Fruit fly (Drosophila melanogaster) whole organism, embryonic: ENCODE results near the gene PK1-R.

Experiments used
- BEAF-32 ChIP-seq: fragments of 200-800 bp; sonication (Bioruptor generic); optimal IDR thresholded peaks from 3 replicates; lab custom pipeline; 2017; ENCODE audit warnings: missing biosample characterization, missing genetic modification characterization, mild to moderate bottlenecking, moderate library complexity, missing genetic modification reagents
- CG10147 ChIP-seq: fragments of 200-800 bp; sonication (Bioruptor generic); optimal IDR thresholded peaks from 2 replicates; lab custom pipeline; 2019; ENCODE audit warnings: missing biosample characterization, mild to moderate bottlenecking, missing genetic modification characterization, moderate library complexity
- CG10959 ChIP-seq: fragments of 200-800 bp; sonication (Bioruptor generic); IDR thresholded peaks from 2 replicates; pipeline ENCODE4 v1.3.6; 2022; ENCODE audit warnings: missing biosample characterization, missing genetic modification characterization
- CG12769 ChIP-seq: fragments of 200-800 bp; sonication (Bioruptor generic); optimal IDR thresholded peaks from 2 replicates; lab custom pipeline; 2019; ENCODE audit warnings: missing biosample characterization, mild to moderate bottlenecking, missing genetic modification characterization, moderate library complexity
- CG14965 ChIP-seq: fragments of 200-800 bp; sonication (Bioruptor generic); optimal IDR thresholded peaks from 2 replicates; lab custom pipeline; 2016; ENCODE audit warnings: missing biosample characterization, missing genetic modification characterization, borderline replicate concordance
- CG15011 ChIP-seq: fragments of 200-800 bp; sonication (Bioruptor generic); optimal IDR thresholded peaks from 3 replicates; lab custom pipeline; 2018; ENCODE audit warnings: missing biosample characterization, mild to moderate bottlenecking, missing genetic modification characterization
- CG15479 ChIP-seq: fragments of 200-800 bp; sonication (Bioruptor generic); optimal IDR thresholded peaks from 3 replicates; lab custom pipeline; 2019; ENCODE audit warnings: missing biosample characterization, mild to moderate bottlenecking, missing genetic modification characterization, moderate library complexity
- CG15696 ChIP-seq: fragments of 200-800 bp; sonication (Bioruptor generic); optimal IDR thresholded peaks from 2 replicates; lab custom pipeline; 2019; ENCODE audit warnings: missing biosample characterization, mild to moderate bottlenecking, missing genetic modification characterization, moderate library complexity
- CG1602 ChIP-seq: fragments of 200-800 bp; sonication (Bioruptor generic); optimal IDR thresholded peaks from 3 replicates; lab custom pipeline; 2016; ENCODE audit warnings: missing biosample characterization, missing genetic modification characterization
- CG1603 ChIP-seq: fragments of 200-800 bp; sonication (Bioruptor generic); optimal IDR thresholded peaks from 2 replicates; lab custom pipeline; 2019; ENCODE audit warnings: missing biosample characterization, mild to moderate bottlenecking, missing genetic modification characterization, moderate library complexity
- CG17912 ChIP-seq: fragments of 200-800 bp; sonication (Bioruptor generic); optimal IDR thresholded peaks from 2 replicates; lab custom pipeline; 2018; ENCODE audit warnings: missing biosample characterization, mild to moderate bottlenecking, missing genetic modification characterization
- CG2712 ChIP-seq: fragments of 200-800 bp; optimal IDR thresholded peaks from 3 replicates; lab custom pipeline; 2019; ENCODE audit warnings: missing biosample characterization, mild to moderate bottlenecking, missing genetic modification characterization, moderate library complexity
- CG30403 ChIP-seq: fragments of 200-800 bp; sonication (Bioruptor generic); optimal IDR thresholded peaks from 3 replicates; lab custom pipeline; 2016; ENCODE audit warnings: missing biosample characterization, missing genetic modification characterization
- CG31365 ChIP-seq: fragments of 200-800 bp; sonication (Bioruptor generic); optimal IDR thresholded peaks from 2 replicates; lab custom pipeline; 2018; ENCODE audit warnings: missing biosample characterization, mild to moderate bottlenecking, missing genetic modification characterization
- CG33557 ChIP-seq: fragments of 200-800 bp; sonication (Bioruptor generic); optimal IDR thresholded peaks from 2 replicates; lab custom pipeline; 2019; ENCODE audit warnings: missing biosample characterization, mild to moderate bottlenecking, missing genetic modification characterization, moderate library complexity
- CG3407 ChIP-seq: fragments of 200-800 bp; sonication (Bioruptor generic); optimal IDR thresholded peaks from 2 replicates; lab custom pipeline; 2018; ENCODE audit warnings: missing biosample characterization, mild to moderate bottlenecking, missing genetic modification characterization
- CG3838 ChIP-seq: fragments of 200-800 bp; sonication (Bioruptor generic); optimal IDR thresholded peaks from 3 replicates; lab custom pipeline; 2016; ENCODE audit warnings: missing biosample characterization, missing genetic modification characterization
- CG3847 ChIP-seq: fragments of 200-800 bp; sonication (Bioruptor generic); IDR thresholded peaks from 2 replicates; pipeline ENCODE4 v1.3.6; 2022; ENCODE audit warnings: missing biosample characterization, missing genetic modification characterization
- CG4360 ChIP-seq: fragments of 200-800 bp; sonication (Bioruptor generic); IDR thresholded peaks from 2 replicates; pipeline ENCODE4 v1.3.6; 2022; ENCODE audit warnings: missing biosample characterization, missing genetic modification characterization
- CG6272 ChIP-seq: fragments of 200-800 bp; sonication (Bioruptor generic); IDR thresholded peaks from 2 replicates; pipeline ENCODE4 v1.3.6; 2022; ENCODE audit warnings: missing biosample characterization, missing genetic modification characterization
- CG7745 ChIP-seq: fragments of 200-800 bp; sonication (Bioruptor generic); optimal IDR thresholded peaks from 2 replicates; lab custom pipeline; 2018; ENCODE audit warnings: missing biosample characterization, mild to moderate bottlenecking, missing genetic modification characterization, moderate library complexity
- D ChIP-seq, 2 experiments: fragments of 200-800 bp in 1 of 2; fragments of >200 bp in 1 of 2; sonication (Bioruptor generic) in 1 of 2; optimal IDR thresholded peaks; 2 replicates in 1 of 2; 3 replicates in 1 of 2; lab custom pipeline; 2017; ENCODE audit warnings: mild to moderate bottlenecking in 1 of 2, missing biosample characterization in 1 of 2, missing genetic modification characterization in 1 of 2, missing genetic modification reagents in 1 of 2
- Dp ChIP-seq: fragments of 200-800 bp; sonication (Bioruptor generic); optimal IDR thresholded peaks from 2 replicates; lab custom pipeline; 2018; ENCODE audit warnings: missing biosample characterization, mild to moderate bottlenecking, missing genetic modification characterization, moderate library complexity
- Fer1 ChIP-seq: fragments of 200-800 bp; sonication (Bioruptor generic); optimal IDR thresholded peaks from 2 replicates; lab custom pipeline; 2017; ENCODE audit warnings: missing biosample characterization, mild to moderate bottlenecking, missing genetic modification characterization
- Hr3 ChIP-seq: fragments of 200-800 bp; sonication (Bioruptor generic); optimal IDR thresholded peaks from 3 replicates; lab custom pipeline; 2016; ENCODE audit warnings: missing biosample characterization, missing genetic modification characterization
- Lhr ChIP-seq: fragments of 200-800 bp; sonication (Bioruptor generic); optimal IDR thresholded peaks from 3 replicates; lab custom pipeline; 2017; ENCODE audit warnings: mild to moderate bottlenecking, missing biosample characterization, missing genetic modification reagents, missing genetic modification characterization
- Lpt ChIP-seq: fragments of >200 bp; optimal IDR thresholded peaks from 2 replicates; lab custom pipeline; 2018; ENCODE audit warnings: missing biosample characterization, missing genetic modification characterization
- NfI ChIP-seq: fragments of 200-800 bp; sonication (Bioruptor generic); optimal IDR thresholded peaks from 3 replicates; lab custom pipeline; 2018; ENCODE audit warnings: missing biosample characterization, mild to moderate bottlenecking, missing genetic modification characterization, moderate library complexity
- Oli ChIP-seq: fragments of 200-800 bp; sonication (Bioruptor generic); optimal IDR thresholded peaks from 2 replicates; lab custom pipeline; 2018; ENCODE audit warnings: missing biosample characterization, mild to moderate bottlenecking, missing genetic modification characterization, moderate library complexity
- Poxn ChIP-seq: fragments of 200-800 bp; sonication (Bioruptor generic); IDR thresholded peaks from 2 replicates; pipeline ENCODE4 v1.3.6; 2022; ENCODE audit warnings: missing biosample characterization, missing genetic modification characterization
- ap ChIP-seq: fragments of 200-800 bp; sonication (Bioruptor generic); IDR thresholded peaks from 2 replicates; pipeline ENCODE4 v1.3.6; 2022; ENCODE audit warnings: missing biosample characterization, missing genetic modification characterization
- ato ChIP-seq: fragments of 200-800 bp; sonication (Bioruptor generic); IDR thresholded peaks from 2 replicates; pipeline ENCODE4 v1.3.6; 2022; ENCODE audit warnings: missing biosample characterization, missing genetic modification characterization; ENCODE audit not compliant: partially characterized antibody
- bab2 ChIP-seq: fragments of 200-800 bp; sonication (Bioruptor generic); optimal IDR thresholded peaks from 2 replicates; lab custom pipeline; 2016; ENCODE audit warnings: missing biosample characterization, missing genetic modification characterization
- dimm ChIP-seq: fragments of 200-800 bp; sonication (Bioruptor generic); IDR thresholded peaks from 2 replicates; pipeline ENCODE4 v1.3.6; 2022; ENCODE audit warnings: missing biosample characterization, missing genetic modification characterization
- gro ChIP-seq: fragments of 200-800 bp; sonication (Bioruptor generic); optimal IDR thresholded peaks from 2 replicates; lab custom pipeline; 2016; ENCODE audit warnings: missing biosample characterization, missing genetic modification characterization
- gt ChIP-seq: fragments of 200-800 bp; sonication (Bioruptor generic); IDR thresholded peaks from 2 replicates; pipeline ENCODE4 v1.3.6; 2022; ENCODE audit warnings: missing biosample characterization, missing genetic modification characterization
- hb ChIP-seq: fragments of 200-800 bp; sonication (Bioruptor generic); IDR thresholded peaks from 3 replicates; pipeline ENCODE4 v1.3.6; 2022; ENCODE audit warnings: missing biosample characterization, missing genetic modification characterization; ENCODE audit not compliant: partially characterized antibody
- insv ChIP-seq, 2 experiments: fragments of 200-800 bp; sonication (Bioruptor generic); optimal IDR thresholded peaks; 3 replicates each; lab custom pipeline; 2016 to 2018; ENCODE audit warnings: missing biosample characterization in 2 of 2, missing genetic modification characterization in 2 of 2
- inv ChIP-seq: fragments of 200-800 bp; sonication (Bioruptor generic); IDR thresholded peaks from 2 replicates; pipeline ENCODE4 v1.3.6; 2022; ENCODE audit warnings: missing biosample characterization, missing genetic modification characterization; ENCODE audit not compliant: partially characterized antibody
- lola ChIP-seq, 3 experiments: fragments of >200 bp in 2 of 3; fragments of 200-800 bp in 1 of 3; sonication (Bioruptor generic) in 1 of 3; optimal IDR thresholded peaks; 2 replicates each; lab custom pipeline; 2017 to 2019; ENCODE audit warnings: missing biosample characterization in 3 of 3, missing genetic modification characterization in 3 of 3, mild to moderate bottlenecking in 1 of 3, moderate library complexity in 1 of 3
- nau ChIP-seq: fragments of 200-800 bp; sonication (Bioruptor generic); optimal IDR thresholded peaks from 3 replicates; lab custom pipeline; 2017; ENCODE audit warnings: missing biosample characterization, mild to moderate bottlenecking, missing genetic modification characterization, missing genetic modification reagents
- sima ChIP-seq: fragments of 200-800 bp; sonication (Bioruptor generic); optimal IDR thresholded peaks from 2 replicates; lab custom pipeline; 2016; ENCODE audit warnings: missing biosample characterization, missing genetic modification characterization
- slbo ChIP-seq: fragments of 200-800 bp; sonication (Bioruptor generic); IDR thresholded peaks from 2 replicates; pipeline ENCODE4 v1.3.6; 2022; ENCODE audit warnings: missing biosample characterization, missing genetic modification characterization
- sr ChIP-seq: fragments of 200-800 bp; sonication (Bioruptor generic); IDR thresholded peaks from 3 replicates; pipeline ENCODE4 v1.3.6; 2022; ENCODE audit warnings: missing biosample characterization, missing genetic modification characterization
- trem ChIP-seq: fragments of 200-800 bp; optimal IDR thresholded peaks from 3 replicates; lab custom pipeline; 2019; ENCODE audit warnings: missing biosample characterization, mild to moderate bottlenecking, missing genetic modification characterization, moderate library complexity
- tup ChIP-seq: fragments of 200-800 bp; sonication (Bioruptor generic); optimal IDR thresholded peaks from 2 replicates; lab custom pipeline; 2016; ENCODE audit warnings: missing biosample characterization, mild to moderate bottlenecking, missing genetic modification characterization, moderate library complexity
- unc-4 ChIP-seq: fragments of 200-800 bp; sonication (Bioruptor generic); IDR thresholded peaks from 2 replicates; pipeline ENCODE4 v1.3.6; 2022; ENCODE audit warnings: missing biosample characterization, missing genetic modification characterization; ENCODE audit not compliant: partially characterized antibody

Gene PK1-R

dm6 chr3R:14108158-14108921, 5.4 kb upstream of the PK1-R start, which contains the start of gene CG12402 (continued):
- peak; percentile 61; the same call in 1 of the 2 replicates for TF ChIP-seq CG3847 (GFP tag; lab: Robert Waterston, UW)
- TF ChIP-seq BEAF-32 (GFP tag; lab: Kevin White, UChicago): no peak
- TF ChIP-seq CG12769 (tag; lab: Kevin White, UChicago): peak; percentile 89
- no peak for TF ChIP-seq sima
- peak; percentile 12 for TF ChIP-seq Dp (GFP tag; lab: Kevin White, UChicago)
- TF ChIP-seq Fer1 (GFP tag; lab: Kevin White, UChicago): peak; percentile 87
- TF ChIP-seq CG1603: peak; percentile 79
- peak; percentile 34 for TF ChIP-seq bab2 (GFP tag; lab: Kevin White, UChicago)
- TF ChIP-seq gt (GFP tag; lab: Robert Waterston, UW): peak; percentile 58
- no peak for TF ChIP-seq CG14965 (GFP tag; lab: Kevin White, UChicago)
- TF ChIP-seq CG15011 (GFP tag; lab: Kevin White, UChicago): peak; percentile 71
- peak; percentile 91 for TF ChIP-seq Hr3 (GFP tag; lab: Kevin White, UChicago)
- TF ChIP-seq CG31365 (tag; lab: Kevin White, UChicago): peak; percentile 57
- no peak for TF ChIP-seq D (optimal IDR thresholded peaks at IDR 0.05; lab: Kevin White, UChicago)
- peak; percentile 81 for TF ChIP-seq D (GFP tag; optimal IDR thresholded peaks at IDR 0.05; lab: Kevin White, UChicago)
- TF ChIP-seq Lpt (GFP tag; lab: Kevin White, UChicago): no peak
- peak; percentile 30 for TF ChIP-seq CG15479 (GFP tag; lab: Kevin White, UChicago)
- TF ChIP-seq gro (GFP tag; lab: Kevin White, UChicago): peak; percentile 24
- TF ChIP-seq slbo (GFP tag; lab: Robert Waterston, UW): peak; percentile 80
- TF ChIP-seq CG33557 (GFP tag; lab: Kevin White, UChicago): peak; percentile 45
- TF ChIP-seq NfI: peak; percentile 78
- peak; percentile 88 for TF ChIP-seq Oli (tag; lab: Kevin White, UChicago)
- TF ChIP-seq ap: peak; percentile 83
- TF ChIP-seq CG30403 (GFP tag; lab: Kevin White, UChicago): peak; percentile 85
- no peak for TF ChIP-seq ato (GFP tag; lab: Robert Waterston, UW)
- peak in 1 of 3 experiments; percentile 69 for TF ChIP-seq lola (GFP tag; optimal IDR thresholded peaks at IDR 0.05; lab: Kevin White, UChicago)
- TF ChIP-seq trem (tag; lab: Kevin White, UChicago): peak; percentile 63
- peak; percentile 72 for TF ChIP-seq sr (GFP tag; lab: Robert Waterston, UW)
- TF ChIP-seq CG6272 (GFP tag; lab: Robert Waterston, UW): peak; percentile 72
- TF ChIP-seq CG3838 (GFP tag; lab: Kevin White, UChicago): no peak
- peak; percentile 67 for TF ChIP-seq CG4360
- peak; percentile 61 for TF ChIP-seq CG10959 (GFP tag; lab: Robert Waterston, UW)
- TF ChIP-seq CG15696 (tag; lab: Kevin White, UChicago): peak; percentile 75
- TF ChIP-seq Lhr: peak; percentile 47
- no peak for TF ChIP-seq Poxn (GFP tag; lab: Robert Waterston, UW)
- peak; percentile 70 for TF ChIP-seq CG10147 (GFP tag; lab: Kevin White, UChicago)
- peak; percentile 51; the same call in 1 of the 2 replicates for TF ChIP-seq dimm
- TF ChIP-seq tup (GFP tag; lab: Kevin White, UChicago): peak; percentile 45
- no peak for TF ChIP-seq hb (GFP tag; lab: Robert Waterston, UW)
- peak; percentile 91 for TF ChIP-seq CG2712 (tag; lab: Kevin White, UChicago)
- peak; percentile 76 for TF ChIP-seq nau (GFP tag; lab: Kevin White, UChicago)
- TF ChIP-seq CG1602 (GFP tag; lab: Kevin White, UChicago): peak; percentile 80
- TF ChIP-seq CG3407 (GFP tag; lab: Kevin White, UChicago): peak; percentile 66
- TF ChIP-seq unc-4 (GFP tag; lab: Robert Waterston, UW): peak; percentile 42; the same call in 1 of the 2 replicates
- TF ChIP-seq CG17912 (GFP tag; lab: Kevin White, UChicago): peak; percentile 9
- no peak for TF ChIP-seq inv (GFP tag; lab: Robert Waterston, UW)
- peak; percentile 67 for TF ChIP-seq CG7745 (tag; lab: Kevin White, UChicago)
- peak in 1 of 2 experiments; percentile 40 for TF ChIP-seq insv (GFP tag; optimal IDR thresholded peaks at IDR 0.05; lab: Kevin White, UChicago)
